Fruit fly (Drosophila melanogaster): ENCODE results near the gene CG11322.

CG11322 gene

dm6 chr2L:6717460-6717859, 42.0 kb downstream of the CG11322 start, which contains the start of gene Aatf (continued):
- peak; percentile 3 for TF ChIP-seq sug (tag; optimal IDR thresholded peaks at IDR 0.05)
- no peak for TF ChIP-seq twi (tag; optimal IDR thresholded peaks at IDR 0.05)
- no peak for TF ChIP-seq CG2678 (tag; optimal IDR thresholded peaks at IDR 0.05)
- no peak for TF ChIP-seq exex (tag; optimal IDR thresholded peaks at IDR 0.05)
- TF ChIP-seq CG14710 (tag; optimal IDR thresholded peaks at IDR 0.05) = peak; percentile 63
- no peak for TF ChIP-seq Elba2 (GFP tag; optimal IDR thresholded peaks at IDR 0.05)
- peak; percentile 84 for TF ChIP-seq MBD-R2 (GFP tag; IDR thresholded peaks at IDR 0.05)
- no peak for TF ChIP-seq GATAe (GFP tag; conservative IDR thresholded peaks at IDR 0.05)
- TF ChIP-seq Abd-B (GFP tag; optimal IDR thresholded peaks at IDR 0.05) = no peak
- no peak for TF ChIP-seq Lim3 (GFP tag; IDR thresholded peaks at IDR 0.05)
- no peak for TF ChIP-seq Ssrp (tag; optimal IDR thresholded peaks at IDR 0.05)
- TF ChIP-seq jing (GFP tag; optimal IDR thresholded peaks at IDR 0.05) = no peak
- no peak for TF ChIP-seq Ptx1 (GFP tag; IDR thresholded peaks at IDR 0.05)
- TF ChIP-seq Sin3A (optimal IDR thresholded peaks at IDR 0.05) = peak; percentile 21
- no peak for TF ChIP-seq fd3F (GFP tag; optimal IDR thresholded peaks at IDR 0.05)
- no peak for TF ChIP-seq CG30431 (GFP tag; optimal IDR thresholded peaks at IDR 0.05)
- TF ChIP-seq CG12155 (GFP tag; optimal IDR thresholded peaks at IDR 0.05) = peak; percentile 3
- no peak for TF ChIP-seq Nf-YC (tag; optimal IDR thresholded peaks at IDR 0.05)
- no peak for TF ChIP-seq tin (GFP tag; optimal IDR thresholded peaks at IDR 0.05)
- no peak for TF ChIP-seq CG6813 (GFP tag; optimal IDR thresholded peaks at IDR 0.05)
- TF ChIP-seq CG15514 (GFP tag; optimal IDR thresholded peaks at IDR 0.05) = peak; percentile 71
- TF ChIP-seq knrl (GFP tag; IDR thresholded peaks at IDR 0.05; ENCODE audit: partially characterized antibody) = peak; percentile 80
- no peak for TF ChIP-seq tup (GFP tag; optimal IDR thresholded peaks at IDR 0.05)
- no peak for TF ChIP-seq Hmr (GFP tag; optimal IDR thresholded peaks at IDR 0.05)
- peak; percentile 81 for TF ChIP-seq Med (GFP tag)
- TF ChIP-seq lilli (GFP tag; optimal IDR thresholded peaks at IDR 0.05) = peak; percentile 6
- peak; percentile 64 for TF ChIP-seq CG1603 (tag; optimal IDR thresholded peaks at IDR 0.05)
- TF ChIP-seq CG13894 (tag; optimal IDR thresholded peaks at IDR 0.05) = no peak
- no peak for TF ChIP-seq CG3281 (GFP tag; optimal IDR thresholded peaks at IDR 0.05)
- no peak for TF ChIP-seq Nf-YA (GFP tag; IDR thresholded peaks at IDR 0.05)
- TF ChIP-seq CG6175 (GFP tag; IDR thresholded peaks at IDR 0.05) = no peak
- TF ChIP-seq wor (GFP tag; IDR thresholded peaks at IDR 0.05) = no peak
- TF ChIP-seq CG17829 (tag; optimal IDR thresholded peaks at IDR 0.05) = peak; percentile 22
- peak; percentile 89 for TF ChIP-seq amos (GFP tag; IDR thresholded peaks at IDR 0.05; ENCODE audit: partially characterized antibody)
- TF ChIP-seq unc-4 (GFP tag; IDR thresholded peaks at IDR 0.05; ENCODE audit: partially characterized antibody) = peak; percentile 89
- TF ChIP-seq nmo (GFP tag; optimal IDR thresholded peaks at IDR 0.05) = peak; percentile 42
- no peak for TF ChIP-seq CG13123 (GFP tag; optimal IDR thresholded peaks at IDR 0.05)
- TF ChIP-seq chm (GFP tag; IDR thresholded peaks at IDR 0.05) = no peak
- TF ChIP-seq CTCF (GFP tag; optimal IDR thresholded peaks at IDR 0.05) = no peak
- TF ChIP-seq CG10366 (GFP tag; IDR thresholded peaks at IDR 0.05) = no peak
- no peak for TF ChIP-seq CG33557 (GFP tag; optimal IDR thresholded peaks at IDR 0.05)
- no peak for TF ChIP-seq disco-r (GFP tag; optimal IDR thresholded peaks at IDR 0.05)
- TF ChIP-seq CG3847 (GFP tag; IDR thresholded peaks at IDR 0.05) = peak; percentile 36; the same call in 1 of the 2 replicates
- no peak for TF ChIP-seq CG7786 (GFP tag; optimal IDR thresholded peaks at IDR 0.05)
- TF ChIP-seq Stat92E (GFP tag; optimal IDR thresholded peaks at IDR 0.05) = peak in 1 of 3 experiments; percentile 15
- TF ChIP-seq row (GFP tag; IDR thresholded peaks at IDR 0.05) = peak; percentile 28; the same call in 1 of the 3 replicates
- peak; percentile 96 for TF ChIP-seq Dp (GFP tag; optimal IDR thresholded peaks at IDR 0.05)
- TF ChIP-seq CG5953 (GFP tag; IDR thresholded peaks at IDR 0.05) = no peak
- no peak for TF ChIP-seq fd64A (GFP tag; optimal IDR thresholded peaks at IDR 0.05)
- TF ChIP-seq Camta (GFP tag; optimal IDR thresholded peaks at IDR 0.05) = no peak
- peak; percentile 63 for TF ChIP-seq YL-1 (GFP tag; optimal IDR thresholded peaks at IDR 0.05)
- TF ChIP-seq CG1602 (GFP tag; optimal IDR thresholded peaks at IDR 0.05) = no peak

Measured in whole organism, embryonic.